Fruit fly (Drosophila melanogaster) whole organism, wandering third instar larva: ENCODE results near the gene CG31673.

Experiments
- Abd-B ChIP-seq: fragments of >200 bp; optimal IDR thresholded peaks from 2 replicates; lab custom pipeline; 2017; ENCODE audit warnings: missing biosample characterization, missing genetic modification characterization
- CG32264 ChIP-seq: fragments of 200-800 bp; sonication (Bioruptor generic); optimal IDR thresholded peaks from 2 replicates; lab custom pipeline; 2016; ENCODE audit warnings: missing biosample characterization, missing genetic modification characterization
- CG9705 ChIP-seq: fragments of 200-800 bp; sonication (Bioruptor generic); optimal IDR thresholded peaks from 2 replicates; lab custom pipeline; 2018; ENCODE audit warnings: missing biosample characterization, mild to moderate bottlenecking, missing genetic modification characterization
- CrebA ChIP-seq: fragments of 200-800 bp; sonication (Bioruptor generic); optimal IDR thresholded peaks from 2 replicates; lab custom pipeline; 2016; ENCODE audit warnings: missing biosample characterization, mild to moderate bottlenecking, missing genetic modification characterization, borderline replicate concordance
- Dfd ChIP-seq: fragments of >200 bp; optimal IDR thresholded peaks from 2 replicates; lab custom pipeline; 2017; ENCODE audit warnings: missing biosample characterization, missing genetic modification characterization
- Dif ChIP-seq: fragments of 200-275, 200-300 bp; sonication (Bioruptor generic); optimal IDR thresholded peaks from 2 replicates; lab custom pipeline; 2018; ENCODE audit warnings: missing biosample characterization, missing genetic modification characterization; ENCODE audit not compliant: partially characterized antibody
- GATAd ChIP-seq: sonication (Bioruptor generic); optimal IDR thresholded peaks from 2 replicates; lab custom pipeline; 2016; ENCODE audit warnings: missing biosample characterization, missing genetic modification characterization
- HLH106 ChIP-seq: fragments of 200-800 bp; optimal IDR thresholded peaks from 3 replicates; lab custom pipeline; 2019; ENCODE audit warnings: missing biosample characterization, mild to moderate bottlenecking, missing genetic modification characterization, moderate library complexity
- Hnf4 ChIP-seq: fragments of 200-800 bp; sonication (Bioruptor generic); optimal IDR thresholded peaks from 2 replicates; lab custom pipeline; 2016; ENCODE audit warnings: missing biosample characterization, mild to moderate bottlenecking, missing genetic modification characterization
- Hr78 ChIP-seq: fragments of >200 bp; optimal IDR thresholded peaks from 2 replicates; lab custom pipeline; 2017; ENCODE audit warnings: missing biosample characterization, missing genetic modification characterization
- Hr83 ChIP-seq: fragments of 200-300 bp; sonication (Bioruptor generic); optimal IDR thresholded peaks from 2 replicates; lab custom pipeline; 2016; ENCODE audit warnings: missing biosample characterization, mild to moderate bottlenecking, missing genetic modification characterization, moderate library complexity; ENCODE audit not compliant: poor library complexity, severe bottlenecking
- Jra ChIP-seq: sonication (Bioruptor generic); optimal IDR thresholded peaks from 2 replicates; lab custom pipeline; 2016; ENCODE audit warnings: missing biosample characterization, missing genetic modification characterization
- Mio ChIP-seq: sonication (Bioruptor generic); optimal IDR thresholded peaks from 2 replicates; lab custom pipeline; 2016; ENCODE audit warnings: missing biosample characterization, missing genetic modification characterization
- Myc ChIP-seq: fragments of >200 bp; optimal IDR thresholded peaks from 2 replicates; lab custom pipeline; 2017
- N ChIP-seq: fragments of >200 bp; optimal IDR thresholded peaks from 2 replicates; lab custom pipeline; 2018; ENCODE audit warnings: missing biosample characterization, missing external identifiers, missing genetic modification characterization
- OdsH ChIP-seq: fragments of 200-800 bp; sonication (Bioruptor generic); optimal IDR thresholded peaks from 2 replicates; lab custom pipeline; 2016; ENCODE audit warnings: missing biosample characterization, mild to moderate bottlenecking, missing genetic modification characterization
- Rel ChIP-seq, 2 experiments: fragments of 200-800 bp; sonication (Bioruptor generic) in 1 of 2; optimal IDR thresholded peaks; 2 replicates in 1 of 2; 3 replicates in 1 of 2; lab custom pipeline; 2016 to 2019; ENCODE audit warnings: mild to moderate bottlenecking in 2 of 2, missing biosample characterization in 2 of 2, missing genetic modification characterization in 2 of 2, moderate library complexity in 1 of 2
- Sp1 ChIP-seq: fragments of 200-800 bp; sonication (Bioruptor generic); optimal IDR thresholded peaks from 3 replicates; lab custom pipeline; 2019; ENCODE audit warnings: missing biosample characterization, mild to moderate bottlenecking, missing genetic modification characterization, moderate library complexity
- Vsx2 ChIP-seq: fragments of 200-300, 225-300 bp; sonication (Bioruptor generic); optimal IDR thresholded peaks from 2 replicates; lab custom pipeline; 2018; ENCODE audit warnings: missing biosample characterization, missing genetic modification characterization; ENCODE audit not compliant: partially characterized antibody
- br ChIP-seq: fragments of 200-800 bp; sonication (Bioruptor generic); optimal IDR thresholded peaks from 2 replicates; lab custom pipeline; 2016; ENCODE audit warnings: missing biosample characterization, missing genetic modification characterization
- brk ChIP-seq: fragments of 200-800 bp; sonication (Bioruptor generic); optimal IDR thresholded peaks from 2 replicates; lab custom pipeline; 2016; ENCODE audit warnings: missing biosample characterization, mild to moderate bottlenecking, missing genetic modification characterization
- dl ChIP-seq, 2 experiments: fragments of 175-275, 200-275 bp in 1 of 2; fragments of 200-275 bp in 1 of 2; sonication (Bioruptor generic); optimal IDR thresholded peaks; lab custom pipeline; 2018; ENCODE audit warnings: mild to moderate bottlenecking in 2 of 2, missing biosample characterization in 2 of 2, missing genetic modification characterization in 2 of 2, moderate library complexity in 2 of 2; ENCODE audit not compliant: partially characterized antibody in 2 of 2, insufficient read depth in 1 of 2
- dmrt93B ChIP-seq: fragments of 200-800 bp; sonication (Bioruptor generic); optimal IDR thresholded peaks from 2 replicates; lab custom pipeline; 2018; ENCODE audit warnings: missing biosample characterization, mild to moderate bottlenecking, missing genetic modification characterization
- dsf ChIP-seq: sonication (Bioruptor generic); optimal IDR thresholded peaks from 2 replicates; lab custom pipeline; 2016; ENCODE audit warnings: missing biosample characterization, missing genetic modification characterization, borderline replicate concordance
- ey ChIP-seq: fragments of 200-800 bp; sonication (Bioruptor generic); optimal IDR thresholded peaks from 2 replicates; lab custom pipeline; 2016; ENCODE audit warnings: missing biosample characterization, missing genetic modification characterization
- foxo ChIP-seq, 2 experiments: fragments of 200-800 bp; sonication (Bioruptor generic); optimal IDR thresholded peaks; 2 replicates in 1 of 2; 3 replicates in 1 of 2; lab custom pipeline; 2016 to 2017; ENCODE audit warnings: missing biosample characterization in 2 of 2, missing genetic modification characterization in 2 of 2
- fru ChIP-seq: fragments of 200-800 bp; sonication (Bioruptor generic); optimal IDR thresholded peaks from 3 replicates; lab custom pipeline; 2016; ENCODE audit warnings: missing biosample characterization, mild to moderate bottlenecking, missing genetic modification characterization
- h ChIP-seq: fragments of 200-800 bp; sonication (Bioruptor generic); optimal IDR thresholded peaks from 3 replicates; lab custom pipeline; 2016; ENCODE audit warnings: missing biosample characterization, mild to moderate bottlenecking, missing genetic modification characterization
- jim ChIP-seq: fragments of 175-275, 200-325 bp; sonication (Bioruptor generic); optimal IDR thresholded peaks from 2 replicates; lab custom pipeline; 2016; ENCODE audit warnings: missing biosample characterization, mild to moderate bottlenecking, missing genetic modification characterization
- lola ChIP-seq: fragments of >200 bp; optimal IDR thresholded peaks from 2 replicates; lab custom pipeline; 2017; ENCODE audit warnings: missing biosample characterization, missing genetic modification characterization
- pan ChIP-seq: fragments of >200 bp; optimal IDR thresholded peaks from 2 replicates; lab custom pipeline; 2017
- psq ChIP-seq: fragments of 200-800 bp; sonication (Bioruptor generic); optimal IDR thresholded peaks from 3 replicates; lab custom pipeline; 2017; ENCODE audit warnings: missing biosample characterization, mild to moderate bottlenecking, missing genetic modification characterization, moderate library complexity
- rgr ChIP-seq: fragments of 200-800 bp; sonication (Bioruptor generic); optimal IDR thresholded peaks from 3 replicates; lab custom pipeline; 2016; ENCODE audit warnings: missing biosample characterization, mild to moderate bottlenecking, missing genetic modification characterization
- sage ChIP-seq: fragments of 200-800 bp; sonication (Bioruptor generic); optimal IDR thresholded peaks from 2 replicates; lab custom pipeline; 2016; ENCODE audit warnings: missing biosample characterization, mild to moderate bottlenecking, missing genetic modification characterization
- sv ChIP-seq: fragments of 200-800 bp; sonication (Bioruptor generic); optimal IDR thresholded peaks from 3 replicates; lab custom pipeline; 2016; ENCODE audit warnings: missing biosample characterization, missing genetic modification characterization
- tai ChIP-seq: sonication (Bioruptor generic); optimal IDR thresholded peaks from 2 replicates; lab custom pipeline; 2016; ENCODE audit warnings: missing biosample characterization, missing genetic modification characterization
- usp ChIP-seq: fragments of >200 bp; optimal IDR thresholded peaks from 2 replicates; lab custom pipeline; 2017; ENCODE audit warnings: missing biosample characterization, missing genetic modification characterization
- woc ChIP-seq: sonication (Bioruptor generic); optimal IDR thresholded peaks from 2 replicates; lab custom pipeline; 2016; ENCODE audit warnings: missing biosample characterization, mild to moderate bottlenecking, missing genetic modification characterization

The CG31673 gene

dm6 chr2L:20852092-20852628, 22.8 kb downstream of the CG31673 start, which contains the start of gene twit:
twit (plus strand) TSS chr2L:20852578.
- TF ChIP-seq tai (GFP tag; lab: Kevin White, UChicago) (no peak), Rel (GFP tag; optimal IDR thresholded peaks at IDR 0.05; lab: Kevin White, UChicago) (no peak), Rel (tag; optimal IDR thresholded peaks at IDR 0.05; lab: Kevin White, UChicago) (no peak), dsf (GFP tag; lab: Kevin White, UChicago) (no peak), Hr78 (no peak), HLH106 (tag; lab: Kevin White, UChicago) (no peak), woc (GFP tag; lab: Kevin White, UChicago) (no peak), N (GFP tag; lab: Kevin White, UChicago) (no peak), Jra (no peak), sage (GFP tag; lab: Kevin White, UChicago) (no peak), Dfd (GFP tag; lab: Kevin White, UChicago) (no peak), fru (GFP tag; lab: Kevin White, UChicago) (no peak)

dm6 chr2L:20857791-20858190, 28.4 kb downstream of the CG31673 start, which contains the start of gene CG14400:
CG14400 (minus strand) TSS chr2L:20857891.
- TF ChIP-seq Hr78 (no peak), Vsx2 (GFP tag; lab: Kevin White, UChicago) (no peak)
- TF ChIP-seq, all 38 proteins: peak for 0

dm6 chr2L:20858371-20859340, 29.2 kb downstream of the CG31673 start, which contains the start of gene bero:
bero (plus strand) TSS chr2L:20858695.
- no peak for TF ChIP-seq HLH106 (tag; lab: Kevin White, UChicago)
- TF ChIP-seq, all 38 proteins: peak for 0

- TF ChIP-seq OdsH (GFP tag; lab: Kevin White, UChicago): peak; percentile 87
- peak; percentile 83 for TF ChIP-seq ey (GFP tag; lab: Kevin White, UChicago)
- no peak for TF ChIP-seq GATAd (GFP tag; lab: Kevin White, UChicago)
- TF ChIP-seq Mio (GFP tag; lab: Kevin White, UChicago): no peak
- TF ChIP-seq dmrt93B (GFP tag; lab: Kevin White, UChicago): peak; percentile 90
- TF ChIP-seq CG9705 (GFP tag; lab: Kevin White, UChicago): peak; percentile 89
- TF ChIP-seq dl (GFP tag; optimal IDR thresholded peaks at IDR 0.05; lab: Kevin White, UChicago; ENCODE audit: insufficient read depth in 1 of 2, partially characterized antibody in 2 of 2): no peak
- TF ChIP-seq pan (lab: Kevin White, UChicago): peak; percentile 88
- no peak for TF ChIP-seq Rel (GFP tag; optimal IDR thresholded peaks at IDR 0.05; lab: Kevin White, UChicago)
- TF ChIP-seq Rel (tag; optimal IDR thresholded peaks at IDR 0.05; lab: Kevin White, UChicago): peak; percentile 66
- peak; percentile 86 for TF ChIP-seq rgr
- no peak for TF ChIP-seq Hr78
- peak; percentile 37 for TF ChIP-seq Hnf4 (GFP tag; lab: Kevin White, UChicago)
- TF ChIP-seq sv: peak; percentile 72
- no peak for TF ChIP-seq Dfd (GFP tag; lab: Kevin White, UChicago)
- no peak for TF ChIP-seq Vsx2 (GFP tag; lab: Kevin White, UChicago)
- peak; percentile 94 for TF ChIP-seq HLH106 (tag; lab: Kevin White, UChicago)
- TF ChIP-seq br (GFP tag; lab: Kevin White, UChicago): peak; percentile 88
- TF ChIP-seq brk: no peak
- TF ChIP-seq h (GFP tag; lab: Kevin White, UChicago): peak; percentile 90
- TF ChIP-seq dsf (GFP tag; lab: Kevin White, UChicago): no peak
- TF ChIP-seq Sp1: peak; percentile 76
- no peak for TF ChIP-seq Hr83 (GFP tag; lab: Kevin White, UChicago)
- TF ChIP-seq usp (GFP tag; lab: Kevin White, UChicago): no peak
- peak; percentile 88 for TF ChIP-seq fru (GFP tag; lab: Kevin White, UChicago)
- peak; percentile 36 for TF ChIP-seq CG32264 (GFP tag; lab: Kevin White, UChicago)
- no peak for TF ChIP-seq lola
- TF ChIP-seq foxo (GFP tag; optimal IDR thresholded peaks at IDR 0.05; lab: Kevin White, UChicago): peak in 1 of 2 experiments; percentile 87
- peak; percentile 68 for TF ChIP-seq psq (GFP tag; lab: Kevin White, UChicago)
- no peak for TF ChIP-seq sage (GFP tag; lab: Kevin White, UChicago)
- TF ChIP-seq tai (GFP tag; lab: Kevin White, UChicago): peak; percentile 61
- no peak for TF ChIP-seq Myc (lab: Kevin White, UChicago)
- peak; percentile 95 for TF ChIP-seq woc (GFP tag; lab: Kevin White, UChicago)
- no peak for TF ChIP-seq jim
- no peak for TF ChIP-seq Abd-B (GFP tag; lab: Kevin White, UChicago)
- peak; percentile 45 for TF ChIP-seq Jra
- no peak for TF ChIP-seq N (GFP tag; lab: Kevin White, UChicago)
- no peak for TF ChIP-seq Dif
- TF ChIP-seq CrebA (GFP tag; lab: Kevin White, UChicago): peak; percentile 47
These were observed 35.4 kb downstream of the CG31673 start, which contains the start of gene CG9338 for dm6 chr2L:20864764-20865265. CG9338 (plus strand) TSS chr2L:20865215.
